Worm (Caenorhabditis elegans) whole organism, L4/young adult: ENCODE measurements around the gene Y54G2A.50.

Experiments used
- W03F9.2 ChIP-seq: fragments of 150-350 bp; optimal IDR thresholded peaks from 2 replicates; lab custom pipeline; 2014; ENCODE audit warnings: missing biosample characterization, missing genetic modification characterization
- dao-5 ChIP-seq: sonication (generic microtip); optimal IDR thresholded peaks from 2 replicates; lab custom pipeline; 2016; ENCODE audit warnings: missing genotype, missing genetic modification characterization, moderate library complexity, missing compliant biosample characterization
- him-1 ChIP-seq: sonication (generic microtip); optimal IDR thresholded peaks from 2 replicates; lab custom pipeline; 2016; ENCODE audit warnings: missing genotype, missing genetic modification reagents, missing genetic modification characterization, missing compliant biosample characterization

The Y54G2A.50 gene

DNA sequence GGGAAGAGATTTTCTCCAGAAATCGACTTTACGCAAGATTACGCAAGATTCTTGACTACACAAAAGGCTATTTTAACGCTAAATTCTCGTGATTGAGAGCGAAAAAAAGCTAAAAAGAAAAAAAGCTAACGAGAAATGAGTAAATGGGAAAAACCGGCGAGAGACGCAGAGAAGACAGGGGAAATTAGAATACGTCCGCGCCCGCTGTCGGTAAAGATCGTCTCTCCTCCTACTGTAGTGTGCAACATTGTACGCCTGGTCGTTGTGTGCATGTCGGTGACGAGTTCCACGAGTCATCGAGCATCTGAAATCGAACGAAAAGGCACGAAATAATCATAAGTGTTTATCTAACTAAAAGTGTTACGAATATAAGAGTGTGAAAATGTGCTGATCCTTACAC lies 3.3 kb upstream of the Y54G2A.50 start:
- no peak for TF ChIP-seq him-1 (tag; lab: Kevin White, UChicago)
- no peak for TF ChIP-seq W03F9.2 (tag; lab: Kevin White, UChicago)
- no peak for TF ChIP-seq dao-5

DNA sequence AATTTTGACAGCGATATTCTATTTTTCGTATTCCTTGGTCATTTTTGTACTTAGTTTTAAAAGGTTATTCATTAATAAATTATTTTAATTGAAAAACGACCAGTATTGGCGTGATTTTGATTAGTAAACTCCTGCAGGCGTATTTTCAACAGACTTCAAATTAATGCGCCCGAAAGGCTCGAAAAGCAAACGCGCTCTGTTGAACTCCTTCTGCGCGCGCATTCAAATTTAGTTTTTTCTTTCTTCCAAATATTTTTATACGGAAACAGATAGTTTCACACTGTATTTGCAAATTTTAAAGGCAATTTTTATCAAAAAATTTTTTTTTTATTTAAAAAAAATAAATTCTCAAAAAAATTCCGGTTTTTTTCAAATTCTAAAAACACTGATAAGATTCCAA lies 1.8 kb upstream of the Y54G2A.50 start:
- TF ChIP-seq W03F9.2 (tag; lab: Kevin White, UChicago) (no peak), him-1 (tag; lab: Kevin White, UChicago) (no peak), dao-5 (no peak)

DNA sequence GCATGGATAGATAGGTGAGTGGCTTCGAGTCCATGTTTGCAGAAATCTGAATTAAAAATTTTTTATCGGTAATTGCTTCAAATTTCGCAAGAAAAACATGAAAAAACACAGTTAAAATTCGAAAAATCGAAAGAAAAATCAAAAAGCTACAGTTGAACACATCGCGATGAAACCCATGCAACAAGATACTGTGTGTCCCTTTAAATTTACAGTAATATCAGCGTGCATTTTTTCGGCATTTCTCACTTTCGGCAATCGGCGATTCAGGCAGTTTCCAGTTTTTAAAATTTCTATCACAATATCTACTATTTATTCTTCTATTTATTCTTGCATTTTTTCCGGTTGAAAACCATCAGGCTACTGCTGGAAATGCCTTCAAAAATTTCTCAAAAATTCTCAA lies 4.4 kb downstream of the Y54G2A.50 start, which contains the start of gene fbxc-45:
TSS of gene fbxc-45 (minus strand) at position 48 of the 400 bp plus-strand sequence.
- TF ChIP-seq him-1 (tag; lab: Kevin White, UChicago) (no peak), W03F9.2 (tag; lab: Kevin White, UChicago) (no peak), dao-5 (no peak)

DNA sequence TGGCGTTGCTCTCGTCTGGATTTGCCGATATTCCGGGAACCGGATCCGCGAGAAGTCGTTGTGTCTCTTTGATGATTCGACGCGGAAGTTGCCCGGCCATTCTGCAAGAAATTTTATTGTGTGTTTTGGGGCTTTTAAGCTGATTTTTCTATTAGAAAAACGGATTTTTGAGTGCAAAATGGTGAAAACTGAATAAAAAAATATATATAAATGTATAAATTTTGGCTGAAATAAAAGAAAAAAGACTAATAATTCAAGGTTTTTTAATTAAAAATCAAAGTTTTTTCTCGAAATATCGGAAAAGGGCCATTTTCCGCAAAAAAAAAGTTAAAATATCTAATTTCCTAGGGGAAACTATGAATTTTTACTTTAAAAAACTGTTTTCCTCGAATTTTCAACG lies 7.8 kb downstream of the Y54G2A.50 start, which contains the start of gene ubc-13:
TSS of gene ubc-13 (minus strand) at position 101 of the 400 bp plus-strand sequence.
- TF ChIP-seq W03F9.2 (tag; lab: Kevin White, UChicago) (no peak), dao-5 (no peak)

DNA sequence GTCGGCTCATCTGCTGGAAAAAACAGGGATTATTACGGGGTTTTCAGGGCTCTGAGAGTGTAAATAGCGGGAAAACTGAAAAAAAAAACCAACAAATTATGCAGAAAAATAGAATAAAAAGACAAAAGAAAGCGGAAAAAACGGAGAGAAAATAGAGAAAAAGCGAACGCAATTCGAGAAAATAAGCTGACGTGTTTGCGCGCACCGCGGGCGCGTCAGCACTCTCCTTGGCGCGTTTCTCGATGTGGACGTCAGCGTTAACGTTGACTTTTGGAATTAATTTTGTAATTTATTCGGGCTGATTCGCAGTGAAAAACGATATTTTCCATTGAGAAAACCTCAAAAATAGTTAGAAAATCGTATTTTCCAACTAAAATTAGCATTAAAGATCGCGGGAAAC lies 10.6 kb downstream of the Y54G2A.50 start, which contains the start of gene manf-1:
TSS of gene manf-1 (minus strand) at position 13 of the 400 bp plus-strand sequence.
- peak; percentile 71 for TF ChIP-seq W03F9.2 (tag; lab: Kevin White, UChicago)
- TF ChIP-seq dao-5: no peak

DNA sequence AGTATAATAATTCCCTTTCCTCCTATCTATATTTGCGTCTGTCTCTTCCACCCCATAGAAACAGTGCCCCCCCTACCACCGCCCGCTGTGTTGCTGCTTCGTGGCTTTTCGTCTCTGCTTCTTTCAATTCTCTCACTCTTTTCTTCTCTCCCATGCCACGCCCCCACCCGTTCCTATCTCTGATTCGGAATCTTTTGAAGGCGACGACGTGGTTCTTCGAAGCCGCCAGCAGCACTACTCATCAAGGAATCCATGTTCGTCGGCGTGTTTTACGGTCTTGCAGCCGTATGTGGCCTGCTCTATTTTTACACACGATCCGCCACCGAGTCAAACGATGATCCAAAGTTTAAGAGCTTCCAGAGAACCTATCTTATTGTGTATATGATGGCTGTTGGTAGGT lies 13.4 kb downstream of the Y54G2A.50 start, which contains the start of gene samt-1:
TSS of gene samt-1 (plus strand) at position 176 of the 400 bp plus-strand sequence.
- TF ChIP-seq dao-5 (no peak), him-1 (tag; lab: Kevin White, UChicago) (no peak), W03F9.2 (tag; lab: Kevin White, UChicago) (no peak)

DNA sequence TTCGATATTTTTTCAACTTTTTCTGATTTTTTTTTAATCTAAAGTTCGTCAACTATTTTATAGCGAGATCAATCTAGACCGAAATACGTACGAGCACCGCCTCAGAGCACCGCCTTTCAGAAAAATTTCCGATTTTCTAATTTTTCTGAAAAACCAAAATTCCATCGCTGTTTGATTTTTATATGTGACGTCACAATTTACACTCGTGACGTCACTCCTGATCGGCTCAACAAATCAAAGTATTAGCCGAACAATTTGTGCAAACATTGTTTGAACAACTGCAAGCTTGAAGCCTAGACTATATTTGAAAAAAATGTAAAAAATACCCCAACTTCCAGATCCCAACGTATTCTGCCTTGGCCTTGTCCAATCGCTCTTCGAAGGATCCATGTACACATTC lies 17.4 kb downstream of the Y54G2A.50 start:
- TF ChIP-seq him-1 (tag; lab: Kevin White, UChicago): no peak
- TF ChIP-seq W03F9.2 (tag; lab: Kevin White, UChicago): no peak
- TF ChIP-seq dao-5: no peak

DNA sequence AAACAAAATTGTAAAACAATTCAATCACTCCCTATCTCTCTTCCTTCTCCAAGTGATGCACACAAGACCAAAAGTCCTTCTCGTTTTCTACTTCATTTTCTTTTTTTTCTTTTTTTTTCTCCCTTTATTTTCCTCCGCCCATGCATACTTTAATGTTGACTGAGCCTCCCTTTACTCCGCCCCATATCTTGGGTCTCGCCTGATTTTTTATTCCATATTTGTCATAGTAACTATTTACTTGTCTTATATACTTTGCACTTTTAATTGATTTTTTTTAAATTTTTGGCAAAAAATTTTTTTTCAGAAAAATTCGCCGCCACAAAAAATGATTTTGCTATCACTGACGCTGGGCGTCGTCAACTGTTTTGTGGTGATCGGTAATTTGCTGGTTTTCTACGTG lies 42.0 kb downstream of the Y54G2A.50 start, which contains the start of gene ser-6:
TSS of gene ser-6 (plus strand) at position 301 of the 400 bp plus-strand sequence.
- TF ChIP-seq dao-5: no peak
- TF ChIP-seq W03F9.2 (tag; lab: Kevin White, UChicago): no peak

DNA sequence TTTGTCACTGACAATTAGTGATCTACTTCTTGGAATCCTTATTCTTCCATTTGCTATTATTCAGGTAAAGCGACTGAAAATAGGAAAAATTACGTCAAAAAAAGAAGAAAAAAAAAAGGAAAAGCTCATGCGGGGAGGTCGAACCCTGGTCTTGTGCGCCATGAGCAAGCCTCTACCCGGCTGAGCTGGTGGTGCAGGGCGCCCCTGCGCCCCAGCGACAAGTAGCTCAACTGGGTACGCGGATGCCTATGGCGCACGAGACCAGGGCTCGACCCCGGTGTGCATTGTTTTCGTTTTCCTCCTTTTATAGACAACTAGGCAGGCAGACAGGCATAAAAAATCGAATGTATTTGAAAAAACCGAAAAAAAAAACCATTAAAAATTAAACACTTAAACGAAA lies 42.4 kb downstream of the Y54G2A.50 start:
- no peak for TF ChIP-seq dao-5
- TF ChIP-seq W03F9.2 (tag; lab: Kevin White, UChicago): no peak
- no peak for TF ChIP-seq him-1 (tag; lab: Kevin White, UChicago)

DNA sequence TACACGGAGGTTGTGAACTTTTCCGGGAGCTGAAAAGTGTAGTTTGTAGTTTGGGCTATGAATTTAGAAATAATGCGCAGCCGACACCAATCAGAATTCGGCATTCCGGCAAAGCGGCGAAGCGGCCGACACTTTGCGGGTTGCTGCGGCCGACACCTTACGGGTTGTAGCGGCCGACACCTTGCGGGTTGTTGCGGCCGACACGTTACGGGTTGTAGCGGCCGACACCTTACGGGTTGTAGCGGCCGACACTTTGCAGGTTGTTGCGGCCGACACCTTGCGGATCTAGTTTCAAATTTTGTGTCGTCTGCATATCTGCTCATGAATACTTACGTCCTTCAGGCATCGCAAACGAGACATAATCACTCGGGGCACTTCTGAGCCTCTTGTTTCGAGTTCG lies 49.1 kb downstream of the Y54G2A.50 start:
- TF ChIP-seq W03F9.2 (tag; lab: Kevin White, UChicago): no peak
- no peak for TF ChIP-seq dao-5
- no peak for TF ChIP-seq him-1 (tag; lab: Kevin White, UChicago)
